Fruit fly (Drosophila melanogaster): ENCODE measurements around the gene sog.

Gene sog

dm6 chrX:15575557-15575956 lies 57.7 kb downstream of the sog start, which contains the start of gene CG42299:
Gene CG42299 (minus strand): TSS chrX:15575683.
- no peak for TF ChIP-seq woc (GFP tag; optimal IDR thresholded peaks at IDR 0.05)
- no peak for TF ChIP-seq dl (GFP tag; optimal IDR thresholded peaks at IDR 0.05; ENCODE audit: insufficient read depth in 1 of 2, partially characterized antibody in 2 of 2)
- no peak for TF ChIP-seq Myc (optimal IDR thresholded peaks at IDR 0.05)
- no peak for TF ChIP-seq HLH106 (tag; optimal IDR thresholded peaks at IDR 0.05)
- no peak for TF ChIP-seq Vsx2 (GFP tag; optimal IDR thresholded peaks at IDR 0.05; ENCODE audit: partially characterized antibody)
- no peak for TF ChIP-seq pan (optimal IDR thresholded peaks at IDR 0.05)
- TF ChIP-seq usp (GFP tag; optimal IDR thresholded peaks at IDR 0.05): no peak
- TF ChIP-seq Jra (GFP tag; optimal IDR thresholded peaks at IDR 0.05): no peak
- TF ChIP-seq N (GFP tag; optimal IDR thresholded peaks at IDR 0.05): no peak
- TF ChIP-seq GATAd (GFP tag; optimal IDR thresholded peaks at IDR 0.05): no peak
- no peak for TF ChIP-seq Mio (GFP tag; optimal IDR thresholded peaks at IDR 0.05)
- TF ChIP-seq psq (GFP tag; optimal IDR thresholded peaks at IDR 0.05): no peak
- TF ChIP-seq Abd-B (GFP tag; optimal IDR thresholded peaks at IDR 0.05): no peak
- TF ChIP-seq br (GFP tag; optimal IDR thresholded peaks at IDR 0.05): no peak
- TF ChIP-seq lola (GFP tag; optimal IDR thresholded peaks at IDR 0.05): no peak
- TF ChIP-seq OdsH (GFP tag; optimal IDR thresholded peaks at IDR 0.05): no peak
- no peak for TF ChIP-seq h (GFP tag; optimal IDR thresholded peaks at IDR 0.05)
- no peak for TF ChIP-seq rgr (GFP tag; optimal IDR thresholded peaks at IDR 0.05)
- TF ChIP-seq dmrt93B (GFP tag; optimal IDR thresholded peaks at IDR 0.05): no peak
- TF ChIP-seq Dif (GFP tag; optimal IDR thresholded peaks at IDR 0.05; ENCODE audit: partially characterized antibody): no peak

dm6 chrX:15574384-15574783 lies 58.9 kb downstream of the sog start, which contains the start of gene CG9213:
Gene CG9213 (minus strand): TSS chrX:15574535.
- TF ChIP-seq Hr83 (GFP tag; optimal IDR thresholded peaks at IDR 0.05; ENCODE audit: poor library complexity, severe bottlenecking) (peak; percentile 41), woc (GFP tag; optimal IDR thresholded peaks at IDR 0.05) (peak; percentile 30), fru (GFP tag; optimal IDR thresholded peaks at IDR 0.05) (no peak), Rel (GFP tag; optimal IDR thresholded peaks at IDR 0.05) (no peak), Rel (tag; optimal IDR thresholded peaks at IDR 0.05) (peak; percentile 49), Sp1 (GFP tag; optimal IDR thresholded peaks at IDR 0.05) (no peak), Myc (optimal IDR thresholded peaks at IDR 0.05) (no peak)

dm6 chrX:15571939-15572338 lies 61.3 kb downstream of the sog start, which contains the start of gene CG15643:
Gene CG15643 (minus strand): TSS chrX:15572149.
- TF ChIP-seq woc (GFP tag; optimal IDR thresholded peaks at IDR 0.05) (no peak), dmrt93B (GFP tag; optimal IDR thresholded peaks at IDR 0.05) (no peak), Sp1 (GFP tag; optimal IDR thresholded peaks at IDR 0.05) (no peak), psq (GFP tag; optimal IDR thresholded peaks at IDR 0.05) (no peak), sage (GFP tag; optimal IDR thresholded peaks at IDR 0.05) (peak; percentile 67), lola (GFP tag; optimal IDR thresholded peaks at IDR 0.05) (no peak), dl (GFP tag; optimal IDR thresholded peaks at IDR 0.05; ENCODE audit: insufficient read depth in 1 of 2, partially characterized antibody in 2 of 2) (no peak), Vsx2 (GFP tag; optimal IDR thresholded peaks at IDR 0.05; ENCODE audit: partially characterized antibody) (no peak), HLH106 (tag; optimal IDR thresholded peaks at IDR 0.05) (no peak), br (GFP tag; optimal IDR thresholded peaks at IDR 0.05) (no peak), Rel (GFP tag; optimal IDR thresholded peaks at IDR 0.05) (no peak), Rel (tag; optimal IDR thresholded peaks at IDR 0.05) (peak; percentile 68), CrebA (GFP tag; optimal IDR thresholded peaks at IDR 0.05; ENCODE audit: borderline replicate concordance) (no peak), foxo (GFP tag; optimal IDR thresholded peaks at IDR 0.05) (no peak), Hr83 (GFP tag; optimal IDR thresholded peaks at IDR 0.05; ENCODE audit: poor library complexity, severe bottlenecking) (no peak), GATAd (GFP tag; optimal IDR thresholded peaks at IDR 0.05) (no peak)

dm6 chrX:15568983-15569370 lies 64.3 kb downstream of the sog start, which contains the start of gene CG7860:
Gene CG7860 (plus strand): TSS chrX:15568993.
- TF ChIP-seq CrebA (GFP tag; optimal IDR thresholded peaks at IDR 0.05; ENCODE audit: borderline replicate concordance): no peak
- no peak for TF ChIP-seq h (GFP tag; optimal IDR thresholded peaks at IDR 0.05)
- peak; percentile 47 for TF ChIP-seq Dif (GFP tag; optimal IDR thresholded peaks at IDR 0.05; ENCODE audit: partially characterized antibody)
- TF ChIP-seq Sp1 (GFP tag; optimal IDR thresholded peaks at IDR 0.05): peak; percentile 7
- TF ChIP-seq woc (GFP tag; optimal IDR thresholded peaks at IDR 0.05): peak; percentile 1
- no peak for TF ChIP-seq Dfd (GFP tag; optimal IDR thresholded peaks at IDR 0.05)
- no peak for TF ChIP-seq ey (GFP tag; optimal IDR thresholded peaks at IDR 0.05)
- no peak for TF ChIP-seq pan (optimal IDR thresholded peaks at IDR 0.05)
- no peak for TF ChIP-seq tai (GFP tag; optimal IDR thresholded peaks at IDR 0.05)
- TF ChIP-seq Hr78 (GFP tag; optimal IDR thresholded peaks at IDR 0.05): no peak
